Fruit fly (Drosophila melanogaster): ENCODE data around the gene Spp.

- TF ChIP-seq CG6854 (GFP tag; optimal IDR thresholded peaks at IDR 0.05) (no peak), CG11762 (GFP tag; optimal IDR thresholded peaks at IDR 0.05; ENCODE audit: insufficient read depth) (no peak), lz (GFP tag; optimal IDR thresholded peaks at IDR 0.05) (no peak), OdsH (GFP tag; optimal IDR thresholded peaks at IDR 0.05) (no peak), CG3032 (tag; optimal IDR thresholded peaks at IDR 0.05) (no peak), dac (GFP tag; optimal IDR thresholded peaks at IDR 0.05) (no peak), Blimp-1 (GFP tag; optimal IDR thresholded peaks at IDR 0.05) (no peak), CG11294 (GFP tag; IDR thresholded peaks at IDR 0.05) (no peak)
Observed at dm6 chr2L:505009-505408, 39.4 kb downstream of the Spp start.

Measured in whole organism, prepupa.